Comparison of ENCODE assay signal across 1 fruit fly cellular context in the genomic region with DNA sequence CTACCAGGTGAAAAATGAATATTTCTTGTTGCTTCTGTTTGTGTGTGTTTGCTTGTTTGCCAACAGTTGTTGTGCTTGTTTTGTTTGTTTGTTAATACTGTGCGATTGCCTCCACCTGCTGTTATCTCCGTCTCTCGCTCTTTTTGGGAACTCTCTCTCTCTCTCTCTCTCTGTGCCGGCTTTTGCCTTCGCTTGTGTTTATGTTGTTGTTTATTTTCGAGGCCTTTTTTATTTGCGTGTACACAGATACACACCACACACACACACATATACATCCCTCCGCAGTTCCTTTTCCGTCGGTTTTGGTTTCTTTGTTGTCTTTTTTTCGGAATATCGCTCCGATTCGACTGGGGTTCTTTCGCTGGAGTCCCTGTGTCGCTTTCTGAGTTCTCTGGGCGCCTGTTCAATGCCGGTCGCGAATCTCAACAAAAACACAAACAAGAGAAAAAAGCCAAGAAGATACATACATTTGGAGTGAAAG.
A peak's percentile ranks its signal among the peaks of the same experiment; 100 is the strongest.
TF ChIP-seq lines count a peak whose summit lies in the region.

No protein-coding gene starts in this region.

TF ChIP-seq in whole organism, embryonic, 481 proteins besides CTCF, POLR2A, EP300 and RAD21 (continued from another document and continues in another):
- TF ChIP-seq chm (GFP tag; IDR thresholded peaks at IDR 0.05; lab: Robert Waterston, UW) (peak; percentile 81; the same call in 1 of the 2 replicates), CG3163 (GFP tag; optimal IDR thresholded peaks at IDR 0.05; lab: Kevin White, UChicago) (peak; percentile 66), scrt (GFP tag; optimal IDR thresholded peaks at IDR 0.05; lab: Kevin White, UChicago) (peak; percentile 76), CG7271 (tag; optimal IDR thresholded peaks at IDR 0.05; lab: Kevin White, UChicago) (peak; percentile 73), caup (GFP tag; optimal IDR thresholded peaks at IDR 0.05; lab: Kevin White, UChicago; ENCODE audit: severe bottlenecking) (peak; percentile 73), CG1647 (GFP tag; optimal IDR thresholded peaks at IDR 0.05; lab: Kevin White, UChicago) (peak; percentile 30), lab (GFP tag; optimal IDR thresholded peaks at IDR 0.05; lab: Kevin White, UChicago) (peak; percentile 77), CG30431 (GFP tag; optimal IDR thresholded peaks at IDR 0.05; lab: Kevin White, UChicago) (peak; percentile 43), maf-S (GFP tag; optimal IDR thresholded peaks at IDR 0.05; lab: Kevin White, UChicago) (peak; percentile 48), cg (GFP tag; optimal IDR thresholded peaks at IDR 0.05; lab: Kevin White, UChicago) (peak; percentile 85), dan (GFP tag; IDR thresholded peaks at IDR 0.05; lab: Robert Waterston, UW) (no peak), H15 (GFP tag; IDR thresholded peaks at IDR 0.05; lab: Robert Waterston, UW) (0 out of 3 replicates have a peak, but pooled peaks have one; percentile 38), jigr1 (GFP tag; IDR thresholded peaks at IDR 0.05; lab: Robert Waterston, UW) (no peak), CG5953 (GFP tag; IDR thresholded peaks at IDR 0.05; lab: Robert Waterston, UW) (0 out of 2 replicates have a peak, but pooled peaks have one; percentile 5), CG1832 (GFP tag; optimal IDR thresholded peaks at IDR 0.05; lab: Kevin White, UChicago) (peak; percentile 52), CG30403 (GFP tag; optimal IDR thresholded peaks at IDR 0.05; lab: Kevin White, UChicago) (no peak), CG9437 (GFP tag; optimal IDR thresholded peaks at IDR 0.05; lab: Kevin White, UChicago) (no peak), CG16863 (GFP tag; optimal IDR thresholded peaks at IDR 0.05; lab: Kevin White, UChicago) (peak; percentile 65), CG31441 (GFP tag; IDR thresholded peaks at IDR 0.05; lab: Robert Waterston, UW) (peak; percentile 76), CrebB (tag; optimal IDR thresholded peaks at IDR 0.05; lab: Kevin White, UChicago) (peak; percentile 67), CG4328 (GFP tag; optimal IDR thresholded peaks at IDR 0.05; lab: Kevin White, UChicago) (peak; percentile 53), ERR (GFP tag; optimal IDR thresholded peaks at IDR 0.05; lab: Kevin White, UChicago) (no peak), usp (GFP tag; optimal IDR thresholded peaks at IDR 0.05; lab: Kevin White, UChicago) (no peak), CG15011 (GFP tag; optimal IDR thresholded peaks at IDR 0.05; lab: Kevin White, UChicago) (peak; percentile 68), Scr (GFP tag; IDR thresholded peaks at IDR 0.05; lab: Robert Waterston, UW; ENCODE audit: partially characterized antibody) (no peak), crol (GFP tag; IDR thresholded peaks at IDR 0.05; lab: Robert Waterston, UW) (peak; percentile 80), unc-4 (GFP tag; IDR thresholded peaks at IDR 0.05; lab: Robert Waterston, UW; ENCODE audit: partially characterized antibody) (no peak), CG10565 (GFP tag; optimal IDR thresholded peaks at IDR 0.05; lab: Kevin White, UChicago) (no peak), btn (GFP tag; optimal IDR thresholded peaks at IDR 0.05; lab: Kevin White, UChicago) (peak; percentile 66), CG14050 (GFP tag; IDR thresholded peaks at IDR 0.05; lab: Robert Waterston, UW) (no peak), Hr51 (GFP tag; optimal IDR thresholded peaks at IDR 0.05; lab: Kevin White, UChicago) (peak; percentile 23 to 64), vnd (GFP tag; IDR thresholded peaks at IDR 0.05; lab: Robert Waterston, UW; ENCODE audit: partially characterized antibody) (no peak), ro (GFP tag; IDR thresholded peaks at IDR 0.05; lab: Robert Waterston, UW) (no peak), CG2712 (tag; optimal IDR thresholded peaks at IDR 0.05; lab: Kevin White, UChicago) (peak; percentile 77), oc (tag; optimal IDR thresholded peaks at IDR 0.05; lab: Kevin White, UChicago) (peak; percentile 50), CG18619 (GFP tag; optimal IDR thresholded peaks at IDR 0.05; lab: Kevin White, UChicago) (peak; percentile 52), nom (GFP tag; optimal IDR thresholded peaks at IDR 0.05; lab: Kevin White, UChicago) (peak; percentile 97), insv (GFP tag; optimal IDR thresholded peaks at IDR 0.05; lab: Kevin White, UChicago) (peak in 1 of 2 experiments; percentile 45), chn (GFP tag; optimal IDR thresholded peaks at IDR 0.05; lab: Kevin White, UChicago) (no peak), ci (GFP tag; IDR thresholded peaks at IDR 0.05; lab: Robert Waterston, UW) (peak; percentile 72; the same call in 1 of the 3 replicates), CG13296 (GFP tag; optimal IDR thresholded peaks at IDR 0.05; lab: Kevin White, UChicago) (peak; percentile 40), danr (GFP tag; IDR thresholded peaks at IDR 0.05; lab: Robert Waterston, UW) (no peak; the same call in 1 of the 2 replicates), org-1 (GFP tag; optimal IDR thresholded peaks at IDR 0.05; lab: Kevin White, UChicago) (peak; percentile 83), CG9609 (GFP tag; optimal IDR thresholded peaks at IDR 0.05; lab: Kevin White, UChicago) (peak; percentile 58), CG8089 (GFP tag; optimal IDR thresholded peaks at IDR 0.05; lab: Kevin White, UChicago) (peak; percentile 79), CG16813 (GFP tag; IDR thresholded peaks at IDR 0.05; lab: Robert Waterston, UW; ENCODE audit: partially characterized antibody) (no peak), otp (GFP tag; IDR thresholded peaks at IDR 0.05; lab: Robert Waterston, UW) (peak; percentile 47; the same call in 1 of the 3 replicates), Spps (tag; optimal IDR thresholded peaks at IDR 0.05; lab: Kevin White, UChicago) (peak; percentile 71), wek (GFP tag; optimal IDR thresholded peaks at IDR 0.05; lab: Kevin White, UChicago) (peak; percentile 73), sens-2 (GFP tag; IDR thresholded peaks at IDR 0.05; lab: Robert Waterston, UW) (no peak), phol (tag; optimal IDR thresholded peaks at IDR 0.05; lab: Kevin White, UChicago) (peak; percentile 16), PHDP (tag; optimal IDR thresholded peaks at IDR 0.05; lab: Kevin White, UChicago) (peak; percentile 66), CG17328 (GFP tag; IDR thresholded peaks at IDR 0.05; lab: Robert Waterston, UW) (peak; percentile 57; the same call in 1 of the 2 replicates), dati (GFP tag; IDR thresholded peaks at IDR 0.05; lab: Robert Waterston, UW) (no peak), CG4424 (GFP tag; optimal IDR thresholded peaks at IDR 0.05; lab: Kevin White, UChicago) (peak; percentile 52), slbo (GFP tag; IDR thresholded peaks at IDR 0.05; lab: Robert Waterston, UW) (no peak), ems (GFP tag; optimal IDR thresholded peaks at IDR 0.05; lab: Kevin White, UChicago) (peak; percentile 2), CG31365 (tag; optimal IDR thresholded peaks at IDR 0.05; lab: Kevin White, UChicago) (peak; percentile 60), CG1792 (GFP tag; optimal IDR thresholded peaks at IDR 0.05; lab: Kevin White, UChicago) (peak; percentile 26), GATAe (GFP tag; conservative IDR thresholded peaks at IDR 0.05; lab: Robert Waterston, UW) (no peak), tx (GFP tag; optimal IDR thresholded peaks at IDR 0.05; lab: Kevin White, UChicago) (no peak), CG9876 (GFP tag; optimal IDR thresholded peaks at IDR 0.05; lab: Kevin White, UChicago) (peak; percentile 65), CG17568 (GFP tag; optimal IDR thresholded peaks at IDR 0.05; lab: Kevin White, UChicago) (peak; percentile 82), CG11504 (tag; optimal IDR thresholded peaks at IDR 0.05; lab: Kevin White, UChicago) (peak; percentile 52), Ets65A (GFP tag; lab: Kevin White, UChicago) (no peak), CG12769 (tag; optimal IDR thresholded peaks at IDR 0.05; lab: Kevin White, UChicago) (no peak), CG11085 (GFP tag; IDR thresholded peaks at IDR 0.05; lab: Robert Waterston, UW) (no peak), CG1024 (GFP tag; IDR thresholded peaks at IDR 0.05; lab: Robert Waterston, UW) (no peak), CG6854 (GFP tag; optimal IDR thresholded peaks at IDR 0.05; lab: Kevin White, UChicago) (peak; percentile 65), Vsx1 (GFP tag; optimal IDR thresholded peaks at IDR 0.05; lab: Kevin White, UChicago) (peak; percentile 87), CG12299 (tag; optimal IDR thresholded peaks at IDR 0.05; lab: Kevin White, UChicago) (peak; percentile 5), Ssrp (tag; optimal IDR thresholded peaks at IDR 0.05; lab: Kevin White, UChicago) (no peak), Atf3 (GFP tag; optimal IDR thresholded peaks at IDR 0.05; lab: Kevin White, UChicago) (peak; percentile 69), CG4617 (GFP tag; optimal IDR thresholded peaks at IDR 0.05; lab: Kevin White, UChicago; ENCODE audit: borderline replicate concordance) (peak; percentile 1), Optix (GFP tag; IDR thresholded peaks at IDR 0.05; lab: Robert Waterston, UW) (no peak), Hmx (GFP tag; optimal IDR thresholded peaks at IDR 0.05; lab: Kevin White, UChicago) (no peak), CG17186 (GFP tag; optimal IDR thresholded peaks at IDR 0.05; lab: Kevin White, UChicago) (peak; percentile 55), pfk (GFP tag; optimal IDR thresholded peaks at IDR 0.05; lab: Kevin White, UChicago) (peak; percentile 58), pita (GFP tag; optimal IDR thresholded peaks at IDR 0.05; lab: Kevin White, UChicago) (no peak), luna (GFP tag; optimal IDR thresholded peaks at IDR 0.05; lab: Kevin White, UChicago) (no peak), ewg (GFP tag; optimal IDR thresholded peaks at IDR 0.05; lab: Kevin White, UChicago) (peak; percentile 47), trem (tag; optimal IDR thresholded peaks at IDR 0.05; lab: Kevin White, UChicago) (peak; percentile 51), Ptx1 (GFP tag; IDR thresholded peaks at IDR 0.05; lab: Robert Waterston, UW) (no peak), Aef1 (GFP tag; IDR thresholded peaks at IDR 0.05; lab: Robert Waterston, UW) (no peak), onecut (GFP tag; IDR thresholded peaks at IDR 0.05; lab: Robert Waterston, UW) (peak; percentile 76), h (optimal IDR thresholded peaks at IDR 0.05; lab: Kevin White, UChicago) (no peak), CG9817 (tag; optimal IDR thresholded peaks at IDR 0.05; lab: Kevin White, UChicago) (peak; percentile 11), Dad (GFP tag; optimal IDR thresholded peaks at IDR 0.05; lab: Kevin White, UChicago) (no peak), CG4820 (GFP tag; optimal IDR thresholded peaks at IDR 0.05; lab: Kevin White, UChicago) (peak; percentile 52), Nf-YC (tag; optimal IDR thresholded peaks at IDR 0.05; lab: Kevin White, UChicago) (peak; percentile 71), vvl (GFP tag; IDR thresholded peaks at IDR 0.05; lab: Robert Waterston, UW) (peak; percentile 71), chinmo (GFP tag; IDR thresholded peaks at IDR 0.05; lab: Robert Waterston, UW; ENCODE audit: partially characterized antibody) (0 out of 4 replicates have a peak, but pooled peaks have one; percentile 62), CG3065 (GFP tag; optimal IDR thresholded peaks at IDR 0.05; lab: Kevin White, UChicago) (peak; percentile 45), Fer1 (GFP tag; optimal IDR thresholded peaks at IDR 0.05; lab: Kevin White, UChicago) (peak; percentile 63), sob (GFP tag; IDR thresholded peaks at IDR 0.05; lab: Robert Waterston, UW) (peak; percentile 50), NK7.1 (GFP tag; optimal IDR thresholded peaks at IDR 0.05; lab: Kevin White, UChicago) (peak; percentile 70), Tbp (GFP tag; optimal IDR thresholded peaks at IDR 0.05; lab: Kevin White, UChicago) (no peak), sug (tag; optimal IDR thresholded peaks at IDR 0.05; lab: Kevin White, UChicago) (peak; percentile 28), kay (GFP tag; optimal IDR thresholded peaks at IDR 0.05; lab: Kevin White, UChicago) (no peak), CoRest (tag; optimal IDR thresholded peaks at IDR 0.05; lab: Kevin White, UChicago) (peak; percentile 56), pho (GFP tag; optimal IDR thresholded peaks at IDR 0.05; lab: Kevin White, UChicago) (no peak), CG8388 (GFP tag; optimal IDR thresholded peaks at IDR 0.05; lab: Kevin White, UChicago) (peak; percentile 39), Blimp-1 (GFP tag; optimal IDR thresholded peaks at IDR 0.05; lab: Kevin White, UChicago) (peak; percentile 69), peb (GFP tag; IDR thresholded peaks at IDR 0.05; lab: Robert Waterston, UW) (0 out of 2 replicates have a peak, but pooled peaks have one; percentile 12), CG12219 (GFP tag; optimal IDR thresholded peaks at IDR 0.05; lab: Kevin White, UChicago) (peak; percentile 52), CG2199 (GFP tag; IDR thresholded peaks at IDR 0.05; lab: Robert Waterston, UW) (no peak; the same call in 1 of the 3 replicates), dmrt11E (tag; optimal IDR thresholded peaks at IDR 0.05; lab: Kevin White, UChicago) (peak; percentile 84), Ets97D (GFP tag; optimal IDR thresholded peaks at IDR 0.05; lab: Kevin White, UChicago) (no peak), crp (GFP tag; optimal IDR thresholded peaks at IDR 0.05; lab: Kevin White, UChicago) (peak in 1 of 2 experiments; percentile 29), CG18011 (GFP tag; optimal IDR thresholded peaks at IDR 0.05; lab: Kevin White, UChicago) (peak; percentile 24), Trl (optimal IDR thresholded peaks at IDR 0.05; lab: Kevin White, UChicago) (peak; percentile 79 to 87), Trl (GFP tag; optimal IDR thresholded peaks at IDR 0.05; lab: Kevin White, UChicago) (peak; percentile 83), slp2 (GFP tag; optimal IDR thresholded peaks at IDR 0.05; lab: Kevin White, UChicago) (peak; percentile 57), Adf1 (GFP tag; IDR thresholded peaks at IDR 0.05; lab: Robert Waterston, UW) (peak; percentile 21; the same call in 1 of the 2 replicates), CG14965 (GFP tag; optimal IDR thresholded peaks at IDR 0.05; lab: Kevin White, UChicago; ENCODE audit: borderline replicate concordance) (peak; percentile 62), HHEX (GFP tag; optimal IDR thresholded peaks at IDR 0.05; lab: Kevin White, UChicago) (peak; percentile 51), CG2120 (GFP tag; optimal IDR thresholded peaks at IDR 0.05; lab: Kevin White, UChicago) (peak; percentile 18), Myb (GFP tag; optimal IDR thresholded peaks at IDR 0.05; lab: Kevin White, UChicago) (peak; percentile 32), Lpt (GFP tag; optimal IDR thresholded peaks at IDR 0.05; lab: Kevin White, UChicago) (no peak), Jarid2 (GFP tag; optimal IDR thresholded peaks at IDR 0.05; lab: Kevin White, UChicago) (peak; percentile 68), gce (GFP tag; IDR thresholded peaks at IDR 0.05; lab: Robert Waterston, UW) (peak; percentile 70; the same call in 1 of the 3 replicates), HLH54F (GFP tag; optimal IDR thresholded peaks at IDR 0.05; lab: Kevin White, UChicago) (peak; percentile 48), CG15514 (GFP tag; optimal IDR thresholded peaks at IDR 0.05; lab: Kevin White, UChicago) (peak; percentile 0), Camta (GFP tag; optimal IDR thresholded peaks at IDR 0.05; lab: Kevin White, UChicago) (peak; percentile 72)
